Worm (Caenorhabditis elegans): ENCODE measurements around the gene R08C7.5.

R08C7.5 gene

ce11 chrIV:4469770-4470709 lies 40.0 kb downstream of the R08C7.5 start (continued):
- TF ChIP-seq rnt-1 (tag; optimal IDR thresholded peaks at IDR 0.05) (peak; percentile 61), C34B4.2 (tag; optimal IDR thresholded peaks at IDR 0.05) (no peak), nhr-71 (tag; optimal IDR thresholded peaks at IDR 0.05) (peak; percentile 84), F16B12.6 (tag; optimal IDR thresholded peaks at IDR 0.05) (no peak), zag-1 (tag; optimal IDR thresholded peaks at IDR 0.05) (no peak), mdl-1 (tag; optimal IDR thresholded peaks at IDR 0.05) (peak in 1 of 2 experiments; percentile 93), ceh-82 (tag; optimal IDR thresholded peaks at IDR 0.05) (peak in 1 of 3 experiments; percentile 53), ceh-90 (tag; optimal IDR thresholded peaks at IDR 0.05) (no peak), lin-14 (GFP tag; optimal IDR thresholded peaks at IDR 0.05) (peak; percentile 94), snpc-4 (tag; optimal IDR thresholded peaks at IDR 0.05) (peak; percentile 31), pqm-1 (tag; optimal IDR thresholded peaks at IDR 0.05) (no peak), nhr-77 (tag; optimal IDR thresholded peaks at IDR 0.05) (no peak), sox-4 (tag; optimal IDR thresholded peaks at IDR 0.05) (peak; percentile 47), lin-35 (GFP tag; optimal IDR thresholded peaks at IDR 0.05) (peak; percentile 70 to 72), nhr-28 (tag; optimal IDR thresholded peaks at IDR 0.05) (no peak), mab-9 (GFP tag; IDR thresholded peaks at IDR 0.05) (no peak), ets-5 (GFP tag; IDR thresholded peaks at IDR 0.05) (no peak), hlh-17 (GFP tag; optimal IDR thresholded peaks at IDR 0.05; ENCODE audit: borderline replicate concordance) (no peak), fkh-10 (GFP tag; optimal IDR thresholded peaks at IDR 0.05) (peak; percentile 85), nhr-85 (tag) (peak; percentile 71), egl-13 (tag; optimal IDR thresholded peaks at IDR 0.05) (peak; percentile 65), swsn-7 (tag; optimal IDR thresholded peaks at IDR 0.05) (peak; percentile 64), unc-98 (GFP tag; IDR thresholded peaks at IDR 0.05) (0 out of 2 replicates have a peak, but pooled peaks have one; percentile 26), lin-13 (GFP tag; optimal IDR thresholded peaks at IDR 0.05) (peak; percentile 75), pax-3 (tag; optimal IDR thresholded peaks at IDR 0.05) (peak; percentile 68), ceh-8 (GFP tag; optimal IDR thresholded peaks at IDR 0.05) (no peak), nhr-20 (tag; optimal IDR thresholded peaks at IDR 0.05) (peak; percentile 72), hpl-2 (GFP tag; optimal IDR thresholded peaks at IDR 0.05) (no peak), ama-1 (optimal IDR thresholded peaks at IDR 0.05) (peak; percentile 56), lin-39 (tag; optimal IDR thresholded peaks at IDR 0.05) (no peak), isw-1 (GFP tag; IDR thresholded peaks at IDR 0.05) (peak; percentile 41), elt-3 (tag; optimal IDR thresholded peaks at IDR 0.05) (no peak), elt-2 (tag; optimal IDR thresholded peaks at IDR 0.05) (peak; percentile 59), unc-130 (tag; optimal IDR thresholded peaks at IDR 0.05) (no peak), irx-1 (tag; optimal IDR thresholded peaks at IDR 0.05) (peak; percentile 28), ceh-63 (GFP tag; optimal IDR thresholded peaks at IDR 0.05) (no peak), xbp-1 (tag; optimal IDR thresholded peaks at IDR 0.05) (peak; percentile 30), hlh-4 (tag; optimal IDR thresholded peaks at IDR 0.05) (no peak), fkh-8 (tag; optimal IDR thresholded peaks at IDR 0.05) (peak; percentile 91), tbx-2 (tag; optimal IDR thresholded peaks at IDR 0.05) (peak; percentile 63), lsy-2 (tag; optimal IDR thresholded peaks at IDR 0.05) (peak; percentile 61 to 86), snu-23 (GFP tag; optimal IDR thresholded peaks at IDR 0.05) (peak; percentile 78), sptf-1 (tag; optimal IDR thresholded peaks at IDR 0.05) (no peak), Y116A8C.19 (tag; optimal IDR thresholded peaks at IDR 0.05; ENCODE audit: borderline replicate concordance) (no peak), nhr-76 (tag; optimal IDR thresholded peaks at IDR 0.05) (no peak), grh-1 (GFP tag; IDR thresholded peaks at IDR 0.05) (no peak), nhr-19 (GFP tag; conservative IDR thresholded peaks at IDR 0.05) (peak; percentile 79), ceh-88 (GFP tag; IDR thresholded peaks at IDR 0.05) (peak; percentile 80), nhr-237 (tag; optimal IDR thresholded peaks at IDR 0.05) (no peak), efl-3 (GFP tag; optimal IDR thresholded peaks at IDR 0.05) (no peak), skn-1 (tag; optimal IDR thresholded peaks at IDR 0.05) (peak; percentile 12)

Data from whole organism, L1 larva.